Worm (Caenorhabditis elegans) whole organism, L2 larva: ENCODE results near the gene F58E6.6.

Experiments used
- C34F6.9 ChIP-seq: fragments of 150-350 bp; optimal IDR thresholded peaks from 2 replicates; lab custom pipeline; 2014; ENCODE audit warnings: missing biosample characterization, missing genetic modification characterization
- F13H6.1 ChIP-seq: sonication (generic microtip); optimal IDR thresholded peaks from 2 replicates; lab custom pipeline; 2016; ENCODE audit warnings: missing genetic modification characterization, missing compliant biosample characterization
- R02D3.7 ChIP-seq: fragments of 150-350 bp; optimal IDR thresholded peaks from 2 replicates; lab custom pipeline; 2014; ENCODE audit warnings: missing biosample characterization, missing genetic modification characterization
- ZK546.5 ChIP-seq: sonication (generic microtip); optimal IDR thresholded peaks from 2 replicates; lab custom pipeline; 2017; ENCODE audit warnings: missing biosample characterization, missing genetic modification characterization
- alr-1 ChIP-seq: fragments of 150-350 bp; optimal IDR thresholded peaks from 2 replicates; lab custom pipeline; 2014; ENCODE audit warnings: missing biosample characterization, missing genetic modification characterization
- ama-1 ChIP-seq: fragments of 150-350 bp; optimal IDR thresholded peaks from 2 replicates; lab custom pipeline; 2018; ENCODE audit warnings: inconsistent platforms
- ceh-16 ChIP-seq: fragments of 150-350 bp; optimal IDR thresholded peaks from 2 replicates; lab custom pipeline; 2014; ENCODE audit warnings: missing biosample characterization, missing genetic modification characterization
- ceh-82 ChIP-seq: fragments of 150-350 bp; optimal IDR thresholded peaks from 2 replicates; lab custom pipeline; 2014; ENCODE audit warnings: missing biosample characterization, missing genetic modification characterization
- crh-2 ChIP-seq: sonication (generic microtip); optimal IDR thresholded peaks from 2 replicates; lab custom pipeline; 2017; ENCODE audit warnings: missing biosample characterization, missing genetic modification characterization
- dmd-4 ChIP-seq: sonication (generic microtip); optimal IDR thresholded peaks from 2 replicates; lab custom pipeline; 2017; ENCODE audit warnings: missing biosample characterization, missing genetic modification characterization
- elt-1 ChIP-seq: fragments of 150-350 bp; optimal IDR thresholded peaks from 2 replicates; lab custom pipeline; 2014; ENCODE audit warnings: missing biosample characterization, missing genetic modification characterization
- fos-1 ChIP-seq: fragments of 150-350 bp; optimal IDR thresholded peaks from 2 replicates; lab custom pipeline; 2014; ENCODE audit warnings: missing biosample characterization, missing genetic modification characterization
- gmeb-1 ChIP-seq: fragments of 150-350 bp; optimal IDR thresholded peaks from 2 replicates; lab custom pipeline; 2014; ENCODE audit warnings: missing biosample characterization, missing genetic modification characterization
- lin-11 ChIP-seq: fragments of 150-350 bp; sonication (generic microtip); optimal IDR thresholded peaks from 2 replicates; lab custom pipeline; 2014; ENCODE audit warnings: missing biosample characterization, missing genetic modification characterization, inconsistent platforms, mixed read lengths
- lin-13 ChIP-seq: fragments of 150-350 bp; optimal IDR thresholded peaks from 2 replicates; lab custom pipeline; 2014; ENCODE audit warnings: missing biosample characterization, missing genetic modification reagents, missing genetic modification characterization
- lin-39 ChIP-seq: fragments of 150-350 bp; optimal IDR thresholded peaks from 2 replicates; lab custom pipeline; 2014; ENCODE audit warnings: missing biosample characterization, missing genetic modification reagents, missing genetic modification characterization
- lsy-2 ChIP-seq, 2 experiments: fragments of 150-350 bp in 1 of 2; sonication (generic microtip) in 1 of 2; optimal IDR thresholded peaks; 2 replicates each; lab custom pipeline; 2014 to 2017; ENCODE audit warnings: missing biosample characterization in 2 of 2, missing genetic modification characterization in 2 of 2
- mab-5 ChIP-seq: fragments of 150-350 bp; optimal IDR thresholded peaks from 2 replicates; lab custom pipeline; 2014; ENCODE audit warnings: missing biosample characterization, missing genetic modification characterization
- mbf-1 ChIP-seq: sonication (generic microtip); optimal IDR thresholded peaks from 2 replicates; lab custom pipeline; 2017; ENCODE audit warnings: missing biosample characterization, missing genetic modification characterization
- nhr-10 ChIP-seq: sonication (generic microtip); optimal IDR thresholded peaks from 2 replicates; lab custom pipeline; 2017; ENCODE audit warnings: missing biosample characterization, missing genetic modification characterization
- nhr-11 ChIP-seq: fragments of 150-350 bp; optimal IDR thresholded peaks from 2 replicates; lab custom pipeline; 2014; ENCODE audit warnings: missing biosample characterization, missing genetic modification characterization
- nhr-12 ChIP-seq: fragments of 150-350 bp; optimal IDR thresholded peaks from 2 replicates; lab custom pipeline; 2014; ENCODE audit warnings: missing biosample characterization, missing genetic modification characterization
- nhr-129 ChIP-seq: fragments of 150-350 bp; optimal IDR thresholded peaks from 2 replicates; lab custom pipeline; 2014; ENCODE audit warnings: missing biosample characterization, missing genetic modification characterization
- nhr-23 ChIP-seq: fragments of 150-350 bp; optimal IDR thresholded peaks from 2 replicates; lab custom pipeline; 2014; ENCODE audit warnings: missing biosample characterization, missing genetic modification reagents, missing genetic modification characterization
- nhr-25 ChIP-seq: fragments of 150-350 bp; sonication (generic microtip); optimal IDR thresholded peaks from 3 replicates; lab custom pipeline; 2014; ENCODE audit warnings: missing biosample characterization, missing genetic modification characterization
- nhr-77 ChIP-seq: fragments of 150-350 bp; optimal IDR thresholded peaks from 2 replicates; lab custom pipeline; 2014; ENCODE audit warnings: missing biosample characterization, missing genetic modification characterization
- peb-1 ChIP-seq: fragments of 150-350 bp; optimal IDR thresholded peaks from 2 replicates; lab custom pipeline; 2014; ENCODE audit warnings: missing biosample characterization, missing genetic modification characterization
- skn-1 ChIP-seq: sonication (generic microtip); optimal IDR thresholded peaks from 2 replicates; lab custom pipeline; 2017; ENCODE audit warnings: missing biosample characterization, missing genetic modification characterization
- sma-3 ChIP-seq: sonication (generic microtip); optimal IDR thresholded peaks from 2 replicates; lab custom pipeline; 2016; ENCODE audit warnings: missing genetic modification reagents, missing genetic modification characterization, missing compliant biosample characterization
- unc-39 ChIP-seq: fragments of 150-350 bp; optimal IDR thresholded peaks from 2 replicates; lab custom pipeline; 2014; ENCODE audit warnings: missing biosample characterization, missing genetic modification characterization
- zag-1 ChIP-seq: fragments of 150-350 bp; optimal IDR thresholded peaks from 2 replicates; lab custom pipeline; 2014; ENCODE audit warnings: missing biosample characterization, missing genetic modification characterization
- ztf-1 ChIP-seq: fragments of 200-800 bp; sonication (Bioruptor generic); conservative IDR thresholded peaks from 2 replicates; pipeline ENCODE4 v1.3.6; 2022; ENCODE audit warnings: missing genetic modification characterization, missing compliant biosample characterization
- ztf-4 ChIP-seq: fragments of 150-350 bp; optimal IDR thresholded peaks from 2 replicates; lab custom pipeline; 2014; ENCODE audit warnings: missing biosample characterization, missing genetic modification characterization

Gene F58E6.6

ce11 chrV:9786721-9787131, 33.9 kb upstream of the F58E6.6 start, which contains the start of gene F46B6.6:
F46B6.6 (minus strand) TSS chrV:9786868.
- TF ChIP-seq lsy-2 (tag; optimal IDR thresholded peaks at IDR 0.05; lab: Kevin White, UChicago) (no peak), ama-1 (lab: Kevin White, UChicago) (peak; percentile 82), nhr-25 (tag; lab: Kevin White, UChicago) (peak; percentile 39), zag-1 (tag; lab: Kevin White, UChicago) (no peak), unc-39 (no peak), F13H6.1 (peak; percentile 6), nhr-129 (tag; lab: Kevin White, UChicago) (peak; percentile 6), nhr-11 (no peak)
- TF ChIP-seq, all 48 proteins: peak for 4

- TF ChIP-seq nhr-12 (tag; lab: Kevin White, UChicago) (no peak), fos-1 (tag; lab: Kevin White, UChicago) (no peak), lin-13 (GFP tag; lab: Kevin White, UChicago) (no peak), alr-1 (tag; lab: Kevin White, UChicago) (no peak), nhr-23 (tag; lab: Kevin White, UChicago) (no peak), mbf-1 (tag; lab: Kevin White, UChicago) (no peak)
Observed at ce11 chrV:9784215-9784614, 31.4 kb upstream of the F58E6.6 start.

- no peak for TF ChIP-seq fos-1 (tag; lab: Kevin White, UChicago)
Observed at ce11 chrV:9782969-9783368, 30.2 kb upstream of the F58E6.6 start, which contains the start of gene F46B6.5. F46B6.5 (minus strand) TSS chrV:9783069.

ce11 chrV:9782045-9782444, 29.2 kb upstream of the F58E6.6 start:
- TF ChIP-seq sma-3 (GFP tag; lab: Kevin White, UChicago) (no peak), unc-39 (no peak), nhr-25 (tag; lab: Kevin White, UChicago) (no peak), fos-1 (tag; lab: Kevin White, UChicago) (no peak), elt-1 (no peak), ama-1 (lab: Kevin White, UChicago) (no peak), nhr-129 (tag; lab: Kevin White, UChicago) (no peak), gmeb-1 (tag; lab: Kevin White, UChicago) (no peak)

ce11 chrV:9779418-9779817, 26.6 kb upstream of the F58E6.6 start, which contains the start of gene F46B6.4:
F46B6.4 (minus strand) TSS chrV:9779518.
- TF ChIP-seq unc-39 (no peak), ceh-16 (tag; lab: Kevin White, UChicago) (no peak), lsy-2 (tag; optimal IDR thresholded peaks at IDR 0.05; lab: Kevin White, UChicago) (no peak), ceh-82 (tag; lab: Kevin White, UChicago) (no peak), dmd-4 (tag; lab: Kevin White, UChicago) (no peak), nhr-77 (no peak), gmeb-1 (tag; lab: Kevin White, UChicago) (no peak), nhr-10 (no peak), nhr-11 (no peak), mbf-1 (tag; lab: Kevin White, UChicago) (no peak), nhr-23 (tag; lab: Kevin White, UChicago) (no peak), skn-1 (tag; lab: Kevin White, UChicago) (no peak), crh-2 (tag; lab: Kevin White, UChicago) (no peak), C34F6.9 (tag; lab: Kevin White, UChicago) (no peak), sma-3 (GFP tag; lab: Kevin White, UChicago) (no peak), lin-11 (tag; lab: Kevin White, UChicago) (no peak)

ce11 chrV:9777645-9778044, 24.8 kb upstream of the F58E6.6 start, which contains the start of gene smg-4:
smg-4 (minus strand) TSS chrV:9777745.
- TF ChIP-seq lin-11 (tag; lab: Kevin White, UChicago) (no peak), alr-1 (tag; lab: Kevin White, UChicago) (no peak), elt-1 (no peak), nhr-23 (tag; lab: Kevin White, UChicago) (no peak), sma-3 (GFP tag; lab: Kevin White, UChicago) (no peak), ceh-16 (tag; lab: Kevin White, UChicago) (no peak), ceh-82 (tag; lab: Kevin White, UChicago) (no peak)
- TF ChIP-seq, all 48 proteins: peak for 0

- TF ChIP-seq gmeb-1 (tag; lab: Kevin White, UChicago) = no peak
Observed at ce11 chrV:9775734-9776133, 22.9 kb upstream of the F58E6.6 start, which contains the start of gene F46B6.12. F46B6.12 (minus strand) TSS chrV:9775834.

ce11 chrV:9771970-9772369, 19.2 kb upstream of the F58E6.6 start, which contains the start of gene F46B6.2:
F46B6.2 (plus strand) TSS chrV:9772285.
- TF ChIP-seq ztf-4 (tag; lab: Kevin White, UChicago) (no peak), unc-39 (no peak), ZK546.5 (tag; lab: Kevin White, UChicago) (no peak), mbf-1 (tag; lab: Kevin White, UChicago) (no peak), fos-1 (tag; lab: Kevin White, UChicago) (no peak), zag-1 (tag; lab: Kevin White, UChicago) (no peak), ztf-1 (GFP tag; lab: Robert Waterston, UW) (no peak), gmeb-1 (tag; lab: Kevin White, UChicago) (no peak), lin-39 (no peak), peb-1 (tag; lab: Kevin White, UChicago) (no peak), dmd-4 (tag; lab: Kevin White, UChicago) (no peak), lin-11 (tag; lab: Kevin White, UChicago) (no peak), R02D3.7 (tag; lab: Kevin White, UChicago) (no peak), nhr-25 (tag; lab: Kevin White, UChicago) (no peak), nhr-77 (no peak), mab-5 (tag; lab: Kevin White, UChicago) (no peak)
